Worm (Caenorhabditis elegans) whole organism, young adult: ENCODE measurements around the gene nspb-2.

Experiments
- B0261.1 ChIP-seq: sonication (generic microtip); optimal IDR thresholded peaks from 2 replicates; lab custom pipeline; 2016; ENCODE audit warnings: mild to moderate bottlenecking, missing genetic modification characterization, moderate library complexity, missing compliant biosample characterization
- F39B2.1 ChIP-seq: fragments of 200-800 bp; sonication (Bioruptor generic); IDR thresholded peaks from 2 replicates; pipeline ENCODE4 v1.3.6; 2022; ENCODE audit warnings: missing genetic modification reagents, missing genetic modification characterization, missing compliant biosample characterization
- F57A8.1 ChIP-seq: fragments of 200-800 bp; sonication (Bioruptor generic); optimal IDR thresholded peaks from 2 replicates; lab custom pipeline; 2018; ENCODE audit warnings: mild to moderate bottlenecking, missing genetic modification characterization, moderate library complexity, missing compliant biosample characterization
- attf-3 ChIP-seq: fragments of 200-800 bp; sonication (Bioruptor generic); conservative IDR thresholded peaks from 2 replicates; pipeline ENCODE4 v1.3.6; 2022; ENCODE audit warnings: missing genetic modification reagents, missing genetic modification characterization, missing compliant biosample characterization
- cebp-1 ChIP-seq, 2 experiments: fragments of 200-800 bp in 1 of 2; sonication (Bioruptor generic) in 1 of 2; sonication (generic microtip) in 1 of 2; IDR thresholded peaks in 1 of 2; optimal IDR thresholded peaks in 1 of 2; 2 replicates each; pipeline versions ENCODE4 v1.3.6 to Lab custom; 2017 to 2022; ENCODE audit warnings: missing compliant biosample characterization in 2 of 2, missing genetic modification characterization in 2 of 2, mild to moderate bottlenecking in 1 of 2, missing genetic modification reagents in 1 of 2, moderate library complexity in 1 of 2
- ceh-27 ChIP-seq: fragments of 200-800 bp; sonication (Bioruptor generic); optimal IDR thresholded peaks from 2 replicates; lab custom pipeline; 2018; ENCODE audit warnings: mild to moderate bottlenecking, missing genetic modification characterization, moderate library complexity, missing compliant biosample characterization
- ceh-58 ChIP-seq: fragments of 200-800 bp; sonication (Bioruptor generic); IDR thresholded peaks from 2 replicates; pipeline ENCODE4 v1.3.6; 2022; ENCODE audit warnings: missing genetic modification characterization, missing compliant biosample characterization
- hlh-12 ChIP-seq: sonication (generic microtip); optimal IDR thresholded peaks from 2 replicates; lab custom pipeline; 2016; ENCODE audit warnings: missing genetic modification characterization, missing compliant biosample characterization
- madf-3 ChIP-seq: fragments of 200-800 bp; sonication (Bioruptor generic); IDR thresholded peaks from 2 replicates; pipeline ENCODE4 v1.3.6; 2022; ENCODE audit warnings: missing genetic modification reagents, missing genetic modification characterization, missing compliant biosample characterization
- nhr-179 ChIP-seq: sonication (generic microtip); optimal IDR thresholded peaks from 2 replicates; lab custom pipeline; 2016; ENCODE audit warnings: mild to moderate bottlenecking, missing genetic modification characterization, missing compliant biosample characterization
- sdz-38 ChIP-seq: sonication (generic microtip); optimal IDR thresholded peaks from 2 replicates; lab custom pipeline; 2016; ENCODE audit warnings: missing genotype, missing genetic modification characterization, missing compliant biosample characterization

- TF ChIP-seq B0261.1 (tag; lab: Kevin White, UChicago) (no peak), nhr-179 (tag; lab: Kevin White, UChicago) (no peak), F57A8.1 (GFP tag; lab: Kevin White, UChicago) (no peak), ceh-27 (GFP tag; lab: Kevin White, UChicago) (no peak), hlh-12 (tag; lab: Kevin White, UChicago) (no peak), attf-3 (GFP tag; lab: Robert Waterston, UW) (no peak), madf-3 (GFP tag; lab: Robert Waterston, UW) (no peak), sdz-38 (no peak), ceh-58 (GFP tag; lab: Robert Waterston, UW) (no peak), cebp-1 (GFP tag; IDR thresholded peaks at IDR 0.05; lab: Robert Waterston, UW) (no peak), cebp-1 (tag; optimal IDR thresholded peaks at IDR 0.05; lab: Kevin White, UChicago) (peak; percentile 47), F39B2.1 (GFP tag; lab: Robert Waterston, UW) (no peak)
Measured at ce11 chrIV:6572655-6573054, 18.8 kb upstream of the nspb-2 start.
